Worm (Caenorhabditis elegans) whole organism, L4 larva: Measurements from ENCODE around the gene emc-2.

Experiments used
- F26F4.8 ChIP-seq: fragments of 200-800 bp; sonication (Bioruptor generic); conservative IDR thresholded peaks from 2 replicates; pipeline ENCODE4 v1.3.6; 2022; ENCODE audit warnings: missing genetic modification characterization, missing compliant biosample characterization
- F44E2.7 ChIP-seq: fragments of 200-800 bp; sonication (Bioruptor generic); IDR thresholded peaks from 2 replicates; pipeline ENCODE4 v2.1.2; 2022; ENCODE audit warnings: missing genetic modification characterization, missing compliant biosample characterization
- R02D3.7 ChIP-seq: fragments of 150-350 bp; sonication (generic microtip); optimal IDR thresholded peaks from 3 replicates; lab custom pipeline; 2014; ENCODE audit warnings: missing biosample characterization, missing genetic modification characterization
- T20F7.1 ChIP-seq: fragments of 200-800 bp; sonication (Bioruptor generic); optimal IDR thresholded peaks from 2 replicates; lab custom pipeline; 2018; ENCODE audit warnings: mild to moderate bottlenecking, missing genetic modification characterization, missing compliant biosample characterization
- T26A8.4 ChIP-seq: fragments of 200-800 bp; sonication (Bioruptor generic); IDR thresholded peaks from 2 replicates; pipeline ENCODE4 v1.3.6; 2022; ENCODE audit warnings: missing genetic modification characterization, missing compliant biosample characterization
- Y5F2A.4 ChIP-seq: fragments of 200-800 bp; sonication (Bioruptor generic); optimal IDR thresholded peaks from 2 replicates; lab custom pipeline; 2018; ENCODE audit warnings: mild to moderate bottlenecking, missing genetic modification characterization, missing compliant biosample characterization
- aha-1 ChIP-seq: fragments of 150-350 bp; peaks from one replicate; lab custom pipeline; 2014; ENCODE audit warnings: missing biosample characterization, missing genetic modification characterization
- aly-2 ChIP-seq: sonication (generic microtip); optimal IDR thresholded peaks from 2 replicates; lab custom pipeline; 2018; ENCODE audit warnings: missing biosample characterization, missing genetic modification characterization
- ama-1 ChIP-seq: fragments of 150-350 bp; optimal IDR thresholded peaks from 2 replicates; lab custom pipeline; 2014; ENCODE audit warnings: inconsistent platforms, mixed read lengths
- ceh-20 ChIP-seq: fragments of 200-800 bp; sonication (Bioruptor generic); IDR thresholded peaks from 2 replicates; pipeline ENCODE4 v1.3.6; 2022; ENCODE audit warnings: missing genetic modification reagents, missing genetic modification characterization, missing compliant biosample characterization
- ceh-28 ChIP-seq: fragments of 150-350 bp; optimal IDR thresholded peaks from 2 replicates; lab custom pipeline; 2014; ENCODE audit warnings: missing biosample characterization, missing genetic modification reagents, missing genetic modification characterization
- ceh-44 ChIP-seq: fragments of 200-800 bp; sonication (Bioruptor generic); IDR thresholded peaks from 2 replicates; pipeline ENCODE4 v1.3.6; 2022; ENCODE audit warnings: missing genetic modification reagents, missing genetic modification characterization, missing compliant biosample characterization
- ceh-82 ChIP-seq: sonication (generic microtip); optimal IDR thresholded peaks from 2 replicates; lab custom pipeline; 2017; ENCODE audit warnings: missing biosample characterization, missing genetic modification characterization
- ces-1 ChIP-seq: fragments of 150-350 bp; sonication (generic microtip); optimal IDR thresholded peaks from 4 replicates; lab custom pipeline; 2014; ENCODE audit warnings: missing biosample characterization, missing genetic modification reagents, missing genetic modification characterization
- daf-12 ChIP-seq: fragments of 150-350 bp; optimal IDR thresholded peaks from 2 replicates; lab custom pipeline; 2014; ENCODE audit warnings: missing biosample characterization, missing genetic modification reagents, missing genetic modification characterization
- fkh-10 ChIP-seq: fragments of 150-350 bp; optimal IDR thresholded peaks from 2 replicates; lab custom pipeline; 2014; ENCODE audit warnings: missing biosample characterization, missing genetic modification reagents, missing genetic modification characterization
- hif-1 ChIP-seq, 2 experiments: sonication (generic microtip); optimal IDR thresholded peaks; 2 replicates each; lab custom pipeline; 2016 to 2017; ENCODE audit warnings: missing compliant biosample characterization in 2 of 2, missing genetic modification characterization in 2 of 2, missing genetic modification reagents in 2 of 2, missing genotype in 2 of 2, mild to moderate bottlenecking in 1 of 2
- hmg-1.1 ChIP-seq: fragments of 200-800 bp; sonication (Bioruptor generic); IDR thresholded peaks from 2 replicates; pipeline ENCODE4 v1.3.6; 2022; ENCODE audit warnings: missing genetic modification reagents, missing genetic modification characterization, missing compliant biosample characterization
- lim-7 ChIP-seq: fragments of 200-800 bp; sonication (Bioruptor generic); IDR thresholded peaks from 2 replicates; pipeline ENCODE4 v1.3.6; 2022; ENCODE audit warnings: missing genetic modification characterization, missing compliant biosample characterization
- lin-13 ChIP-seq: fragments of 150-350 bp; optimal IDR thresholded peaks from 2 replicates; lab custom pipeline; 2014; ENCODE audit warnings: missing biosample characterization, missing genetic modification reagents, missing genetic modification characterization
- lin-15B ChIP-seq: fragments of 150-350 bp; sonication (generic microtip); optimal IDR thresholded peaks from 3 replicates; lab custom pipeline; 2014; ENCODE audit warnings: missing biosample characterization, missing genetic modification characterization
- lin-38 ChIP-seq: fragments of 200-800 bp; sonication (Bioruptor generic); IDR thresholded peaks from 2 replicates; pipeline ENCODE4 v1.3.6; 2022; ENCODE audit warnings: missing genetic modification reagents, missing genetic modification characterization, missing compliant biosample characterization
- lir-3 ChIP-seq: sonication (generic microtip); optimal IDR thresholded peaks from 2 replicates; lab custom pipeline; 2016; ENCODE audit warnings: mild to moderate bottlenecking, missing genetic modification characterization, missing compliant biosample characterization
- mdl-1 ChIP-seq, 2 experiments: fragments of 150-350 bp in 1 of 2; sonication (generic microtip) in 1 of 2; optimal IDR thresholded peaks; 2 replicates each; lab custom pipeline; 2014 to 2017; ENCODE audit warnings: missing biosample characterization in 2 of 2, missing genetic modification characterization in 2 of 2
- mes-2 ChIP-seq: sonication (generic microtip); optimal IDR thresholded peaks from 2 replicates; lab custom pipeline; 2016; ENCODE audit warnings: missing genotype, mild to moderate bottlenecking, missing genetic modification characterization, missing compliant biosample characterization; ENCODE audit not compliant: poor library complexity, severe bottlenecking
- nhr-102 ChIP-seq: sonication (generic microtip); optimal IDR thresholded peaks from 2 replicates; lab custom pipeline; 2016; ENCODE audit warnings: mild to moderate bottlenecking, missing genetic modification characterization, moderate library complexity, missing compliant biosample characterization
- nhr-25 ChIP-seq: sonication (generic microtip); optimal IDR thresholded peaks from 2 replicates; lab custom pipeline; 2017; ENCODE audit warnings: missing genetic modification characterization, mild to moderate bottlenecking, missing compliant biosample characterization, antibody characterized with exemption, moderate library complexity, borderline replicate concordance; ENCODE audit not compliant: insufficient read depth
- pha-4 ChIP-seq, 2 experiments: fragments of 150-350 bp in 1 of 2; fragments of 200-800 bp in 1 of 2; sonication (Bioruptor generic) in 1 of 2; IDR thresholded peaks in 1 of 2; optimal IDR thresholded peaks in 1 of 2; 2 replicates each; pipeline versions ENCODE4 v1.3.6 to Lab custom; 2014 to 2022; ENCODE audit warnings: missing genetic modification characterization in 2 of 2, missing genetic modification reagents in 2 of 2, missing biosample characterization in 1 of 2, missing compliant biosample characterization in 1 of 2
- php-3 ChIP-seq: fragments of 200-800 bp; sonication (Bioruptor generic); IDR thresholded peaks from 2 replicates; pipeline ENCODE4 v1.3.6; 2022; ENCODE audit warnings: missing genetic modification reagents, missing genetic modification characterization, missing compliant biosample characterization
- pqm-1 ChIP-seq: sonication (generic microtip); optimal IDR thresholded peaks from 2 replicates; lab custom pipeline; 2017; ENCODE audit warnings: missing biosample characterization, missing genetic modification characterization
- saeg-2 ChIP-seq: fragments of 200-800 bp; sonication (Bioruptor generic); IDR thresholded peaks from 2 replicates; pipeline ENCODE4 v1.3.6; 2022; ENCODE audit warnings: missing genetic modification reagents, missing genetic modification characterization, missing compliant biosample characterization
- set-16 ChIP-seq: fragments of 200-800 bp; sonication (Bioruptor generic); IDR thresholded peaks from 2 replicates; pipeline ENCODE4 v1.3.6; 2022; ENCODE audit warnings: missing genetic modification reagents, missing genetic modification characterization, missing compliant biosample characterization
- snpc-1.2 ChIP-seq: fragments of 200-800 bp; sonication (Bioruptor generic); IDR thresholded peaks from 2 replicates; pipeline ENCODE4 v1.3.6; 2022; ENCODE audit warnings: missing genetic modification reagents, missing genetic modification characterization, missing compliant biosample characterization
- spr-1 ChIP-seq: sonication (generic microtip); optimal IDR thresholded peaks from 2 replicates; lab custom pipeline; 2016; ENCODE audit warnings: mild to moderate bottlenecking, missing genetic modification characterization, missing compliant biosample characterization
- tag-97 ChIP-seq: fragments of 200-800 bp; sonication (Bioruptor generic); IDR thresholded peaks from 2 replicates; pipeline ENCODE4 v1.3.6; 2022; ENCODE audit warnings: missing genetic modification characterization, missing compliant biosample characterization
- tra-1 ChIP-seq: fragments of 200-800 bp; sonication (Bioruptor generic); IDR thresholded peaks from 2 replicates; pipeline ENCODE4 v1.3.6; 2022; ENCODE audit warnings: missing genetic modification reagents, missing genetic modification characterization, missing compliant biosample characterization
- unc-62 ChIP-seq, 3 experiments: fragments of 150-350 bp in 1 of 3; sonication (generic microtip); optimal IDR thresholded peaks in 2 of 3; peaks in 1 of 3; 1 replicate in 1 of 3; 2 replicates in 2 of 3; lab custom pipeline; 2014 to 2017; ENCODE audit warnings: missing biosample characterization in 3 of 3, missing genetic modification characterization in 3 of 3, missing genetic modification reagents in 3 of 3, missing genotype in 1 of 3
- vab-7 ChIP-seq: fragments of 200-800 bp; sonication (Bioruptor generic); IDR thresholded peaks from 2 replicates; pipeline ENCODE4 v1.3.6; 2022; ENCODE audit warnings: missing genetic modification reagents, missing genetic modification characterization, missing compliant biosample characterization
- zag-1 ChIP-seq: fragments of 150-350 bp; optimal IDR thresholded peaks from 2 replicates; lab custom pipeline; 2014; ENCODE audit warnings: missing biosample characterization, missing genetic modification characterization
- zip-11 ChIP-seq: fragments of 200-800 bp; sonication (Bioruptor generic); IDR thresholded peaks from 2 replicates; pipeline ENCODE4 v1.3.6; 2022; ENCODE audit warnings: missing genetic modification characterization, missing compliant biosample characterization
- zip-2 ChIP-seq: fragments of 150-350 bp; optimal IDR thresholded peaks from 2 replicates; lab custom pipeline; 2014; ENCODE audit warnings: missing biosample characterization, missing genetic modification characterization
- ztf-11 ChIP-seq: fragments of 150-350 bp; optimal IDR thresholded peaks from 2 replicates; lab custom pipeline; 2014; ENCODE audit warnings: missing biosample characterization, missing genetic modification characterization

emc-2 gene

ce11 chrII:1341416-1341815 lies 35.5 kb upstream of the emc-2 start (continued):
- TF ChIP-seq tra-1 (GFP tag; lab: Robert Waterston, UW) (no peak), Y5F2A.4 (GFP tag; lab: Kevin White, UChicago) (no peak), zip-2 (tag; lab: Kevin White, UChicago) (no peak), vab-7 (GFP tag; lab: Robert Waterston, UW) (no peak), lim-7 (GFP tag; lab: Robert Waterston, UW) (no peak), zip-11 (GFP tag; lab: Robert Waterston, UW) (no peak), saeg-2 (no peak), ceh-28 (tag; lab: Kevin White, UChicago) (no peak), set-16 (no peak)

ce11 chrII:1340049-1340448 lies 34.1 kb upstream of the emc-2 start:
- TF ChIP-seq ces-1 (GFP tag; lab: Kevin White, UChicago) (no peak), unc-62 (GFP tag; optimal IDR thresholded peaks at IDR 0.05 in 1 of 2; lab: Kevin White, UChicago) (peak in 1 of 2 experiments; percentile 51), unc-62 (tag; optimal IDR thresholded peaks at IDR 0.05; lab: Kevin White, UChicago) (no peak), fkh-10 (GFP tag; lab: Kevin White, UChicago) (no peak), aha-1 (tag; lab: Kevin White, UChicago) (peak; percentile 1), hif-1 (tag; optimal IDR thresholded peaks at IDR 0.05; lab: Kevin White, UChicago) (no peak), lin-15B (tag; lab: Kevin White, UChicago) (no peak), mdl-1 (tag; optimal IDR thresholded peaks at IDR 0.05; lab: Kevin White, UChicago) (no peak), T26A8.4 (no peak)

ce11 chrII:1338196-1338595 lies 32.3 kb upstream of the emc-2 start:
- TF ChIP-seq mes-2 (tag; lab: Kevin White, UChicago) (peak; percentile 8), snpc-1.2 (GFP tag; lab: Robert Waterston, UW) (no peak), aly-2 (tag; lab: Kevin White, UChicago) (no peak), hmg-1.1 (GFP tag; lab: Robert Waterston, UW) (0 out of 2 replicates have a peak, but pooled peaks have one; percentile 17), php-3 (GFP tag; lab: Robert Waterston, UW) (no peak), ceh-20 (GFP tag; lab: Robert Waterston, UW) (no peak), daf-12 (tag; lab: Kevin White, UChicago) (no peak), lir-3 (tag; lab: Kevin White, UChicago) (no peak), lin-38 (GFP tag; lab: Robert Waterston, UW) (no peak), ztf-11 (tag; lab: Kevin White, UChicago) (no peak), ceh-44 (GFP tag; lab: Robert Waterston, UW) (no peak), T20F7.1 (GFP tag; lab: Kevin White, UChicago) (no peak), nhr-25 (tag; lab: Kevin White, UChicago) (no peak)

ce11 chrII:1329887-1330286 lies 24.0 kb upstream of the emc-2 start:
- no peak for TF ChIP-seq snpc-1.2 (GFP tag; lab: Robert Waterston, UW)
- TF ChIP-seq fkh-10 (GFP tag; lab: Kevin White, UChicago) = no peak
- TF ChIP-seq unc-62 (GFP tag; optimal IDR thresholded peaks at IDR 0.05 in 1 of 2; lab: Kevin White, UChicago) = peak in 1 of 2 experiments; percentile 74
- TF ChIP-seq unc-62 (tag; optimal IDR thresholded peaks at IDR 0.05; lab: Kevin White, UChicago) = no peak
- no peak for TF ChIP-seq pqm-1 (tag; lab: Kevin White, UChicago)
- TF ChIP-seq tag-97 = no peak
- no peak for TF ChIP-seq F26F4.8 (GFP tag; lab: Robert Waterston, UW)
- no peak for TF ChIP-seq ceh-82 (tag; lab: Kevin White, UChicago)
- no peak for TF ChIP-seq nhr-102 (tag; lab: Kevin White, UChicago)
- no peak for TF ChIP-seq ama-1 (lab: Kevin White, UChicago)
- no peak for TF ChIP-seq R02D3.7
- no peak for TF ChIP-seq lin-15B (tag; lab: Kevin White, UChicago)
- no peak for TF ChIP-seq spr-1 (tag; lab: Kevin White, UChicago)
- TF ChIP-seq lin-13 (GFP tag; lab: Kevin White, UChicago) = no peak
- no peak for TF ChIP-seq zag-1 (tag; lab: Kevin White, UChicago)
- peak; percentile 77 for TF ChIP-seq aha-1 (tag; lab: Kevin White, UChicago)
- TF ChIP-seq F44E2.7 (GFP tag; lab: Robert Waterston, UW) = no peak
- no peak for TF ChIP-seq pha-4 (GFP tag; IDR thresholded peaks at IDR 0.05; lab: Robert Waterston, UW)
- no peak for TF ChIP-seq pha-4 (tag; optimal IDR thresholded peaks at IDR 0.05; lab: Kevin White, UChicago)
- TF ChIP-seq, all 104 proteins: peak for 2
